Worm (Caenorhabditis elegans) whole organism, mixed stage, embryonic: ENCODE results near the gene srh-69.

Source experiments
- blmp-1 ChIP-seq: fragments of 150-350 bp; optimal IDR thresholded peaks from 2 replicates; lab custom pipeline; 2014; ENCODE audit warnings: missing biosample characterization, missing genetic modification characterization
- ces-1 ChIP-seq: fragments of 150-350 bp; optimal IDR thresholded peaks from 2 replicates; lab custom pipeline; 2014; ENCODE audit warnings: missing biosample characterization, missing genetic modification reagents, missing genetic modification characterization
- elt-3 ChIP-seq: fragments of 150-350 bp; optimal IDR thresholded peaks from 2 replicates; lab custom pipeline; 2014; ENCODE audit warnings: missing biosample characterization, missing genetic modification characterization
- mab-5 ChIP-seq: fragments of 150-350 bp; optimal IDR thresholded peaks from 2 replicates; lab custom pipeline; 2014; ENCODE audit warnings: missing biosample characterization, missing genetic modification characterization
- mep-1 ChIP-seq: fragments of 150-350 bp; optimal IDR thresholded peaks from 2 replicates; lab custom pipeline; 2017; ENCODE audit warnings: missing biosample characterization, missing genetic modification reagents, missing genetic modification characterization, inconsistent platforms
- nhr-12 ChIP-seq: fragments of 150-350 bp; optimal IDR thresholded peaks from 2 replicates; lab custom pipeline; 2014; ENCODE audit warnings: missing biosample characterization, missing genetic modification characterization
- nhr-237 ChIP-seq: fragments of 150-350 bp; optimal IDR thresholded peaks from 2 replicates; lab custom pipeline; 2014; ENCODE audit warnings: missing biosample characterization, missing genetic modification characterization
- sem-2 ChIP-seq: fragments of 200-800 bp; sonication (Bioruptor generic); optimal IDR thresholded peaks from 2 replicates; lab custom pipeline; 2018; ENCODE audit warnings: mild to moderate bottlenecking, missing genetic modification characterization, missing compliant biosample characterization
- snpc-4 ChIP-seq: fragments of 150-350 bp; optimal IDR thresholded peaks from 2 replicates; lab custom pipeline; 2014; ENCODE audit warnings: missing biosample characterization, missing genetic modification characterization
- unc-39 ChIP-seq: fragments of 150-350 bp; optimal IDR thresholded peaks from 2 replicates; lab custom pipeline; 2014; ENCODE audit warnings: missing biosample characterization, missing genetic modification characterization
- ztf-11 ChIP-seq: fragments of 150-350 bp; optimal IDR thresholded peaks from 2 replicates; lab custom pipeline; 2014; ENCODE audit warnings: missing biosample characterization, missing genetic modification characterization

DNA sequence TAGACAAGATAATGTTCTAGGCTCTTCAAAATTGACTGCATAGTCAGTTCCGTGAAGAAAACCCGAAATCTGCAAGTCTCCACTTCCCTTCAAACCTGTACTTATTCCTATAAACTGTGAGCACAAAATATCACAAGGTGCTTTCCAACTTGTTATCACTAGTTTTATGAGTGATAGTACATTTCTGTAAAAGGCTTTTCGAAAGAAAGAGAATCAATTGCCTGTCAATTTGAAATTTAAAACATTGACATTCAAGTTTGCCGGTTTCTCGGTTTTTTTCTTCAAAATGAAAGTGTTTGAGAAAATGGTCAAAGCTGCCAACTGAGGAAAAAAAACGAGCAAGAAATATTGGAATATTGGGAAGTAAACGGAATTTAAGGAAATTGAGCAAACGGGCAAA, 3.5 kb upstream of the srh-69 start:
- TF ChIP-seq ztf-11 (no peak), blmp-1 (tag; lab: Kevin White, UChicago) (no peak), nhr-237 (tag; lab: Kevin White, UChicago) (no peak), sem-2 (no peak), mab-5 (tag; lab: Kevin White, UChicago) (no peak), nhr-12 (tag; lab: Kevin White, UChicago) (no peak), elt-3 (tag; lab: Kevin White, UChicago) (no peak), mep-1 (tag; lab: Kevin White, UChicago) (no peak), ces-1 (GFP tag; lab: Kevin White, UChicago) (no peak), unc-39 (no peak), snpc-4 (tag; lab: Kevin White, UChicago) (no peak)
